Fruit fly (Drosophila melanogaster) whole organism, adult: Measurements from ENCODE around the gene CG15498.

Source experiments
- CG11617 ChIP-seq: fragments of 200-800 bp; sonication (Bioruptor generic); optimal IDR thresholded peaks from 2 replicates; lab custom pipeline; 2017; ENCODE audit warnings: mild to moderate bottlenecking, missing biosample characterization, missing genetic modification reagents, missing genetic modification characterization
- CG12768 ChIP-seq: fragments of 200-800 bp; sonication (Bioruptor generic); optimal IDR thresholded peaks from 2 replicates; lab custom pipeline; 2017; ENCODE audit warnings: missing biosample characterization, missing genetic modification characterization, mild to moderate bottlenecking, moderate library complexity, missing genetic modification reagents
- CG14711 ChIP-seq: fragments of 200-800 bp; sonication (Bioruptor generic); optimal IDR thresholded peaks from 2 replicates; lab custom pipeline; 2018; ENCODE audit warnings: missing biosample characterization, mild to moderate bottlenecking, missing genetic modification characterization, moderate library complexity
- CG1620 ChIP-seq: fragments of 200-800 bp; sonication (Bioruptor generic); optimal IDR thresholded peaks from 2 replicates; lab custom pipeline; 2016; ENCODE audit warnings: missing biosample characterization, missing genetic modification characterization
- CG33017 ChIP-seq: fragments of 200-800 bp; sonication (Bioruptor generic); optimal IDR thresholded peaks from 2 replicates; lab custom pipeline; 2018; ENCODE audit warnings: missing biosample characterization, mild to moderate bottlenecking, missing genetic modification characterization, moderate library complexity
- CG5204 ChIP-seq: fragments of 200-800 bp; sonication (Bioruptor generic); optimal IDR thresholded peaks from 2 replicates; lab custom pipeline; 2016; ENCODE audit warnings: missing biosample characterization, missing genetic modification characterization
- CG7045 ChIP-seq: fragments of 200-800 bp; sonication (Bioruptor generic); optimal IDR thresholded peaks from 2 replicates; lab custom pipeline; 2017; ENCODE audit warnings: missing biosample characterization, mild to moderate bottlenecking, missing genetic modification characterization
- CG7101 ChIP-seq: fragments of 200-800 bp; sonication (Bioruptor generic); optimal IDR thresholded peaks from 2 replicates; lab custom pipeline; 2018; ENCODE audit warnings: missing biosample characterization, mild to moderate bottlenecking, missing genetic modification characterization, moderate library complexity
- Clk ChIP-seq: fragments of 200-800 bp; sonication (Bioruptor generic); optimal IDR thresholded peaks from 2 replicates; lab custom pipeline; 2017; ENCODE audit warnings: missing biosample characterization, missing genetic modification characterization
- Crg-1 ChIP-seq: fragments of 200-800 bp; sonication (Bioruptor generic); optimal IDR thresholded peaks from 2 replicates; lab custom pipeline; 2016; ENCODE audit warnings: missing biosample characterization, missing genetic modification characterization
- Hr96 ChIP-seq: fragments of 200-800 bp; sonication (Bioruptor generic); optimal IDR thresholded peaks from 2 replicates; lab custom pipeline; 2016; ENCODE audit warnings: missing biosample characterization, missing genetic modification characterization
- Mnt ChIP-seq: fragments of 200-800 bp; sonication (Bioruptor generic); optimal IDR thresholded peaks from 2 replicates; lab custom pipeline; 2016; ENCODE audit warnings: missing biosample characterization, mild to moderate bottlenecking, missing genetic modification characterization
- bab1 ChIP-seq: fragments of 200-800 bp; sonication (Bioruptor generic); optimal IDR thresholded peaks from 3 replicates; lab custom pipeline; 2019; ENCODE audit warnings: missing biosample characterization, mild to moderate bottlenecking, missing genetic modification characterization, moderate library complexity
- cic ChIP-seq: fragments of 200-800 bp; sonication (Bioruptor generic); optimal IDR thresholded peaks from 2 replicates; lab custom pipeline; 2017; ENCODE audit warnings: missing biosample characterization, mild to moderate bottlenecking, missing genetic modification characterization, moderate library complexity
- cnc ChIP-seq, 2 experiments: fragments of >200 bp; optimal IDR thresholded peaks; 2 replicates each; lab custom pipeline; 2017
- kay ChIP-seq: fragments of 200-800 bp; sonication (Bioruptor generic); peaks from one replicate; lab custom pipeline; 2016; ENCODE audit warnings: missing biosample characterization, missing genetic modification characterization, borderline replicate concordance
- ovo ChIP-seq: fragments of 200-800 bp; sonication (Bioruptor generic); optimal IDR thresholded peaks from 2 replicates; lab custom pipeline; 2016; ENCODE audit warnings: missing biosample characterization, missing genetic modification characterization
- pad ChIP-seq: fragments of 200-800 bp; sonication (Bioruptor generic); optimal IDR thresholded peaks from 3 replicates; lab custom pipeline; 2017; ENCODE audit warnings: missing biosample characterization, missing genetic modification characterization, mild to moderate bottlenecking, moderate library complexity, missing genetic modification reagents
- tj ChIP-seq: fragments of 200-800 bp; sonication (Bioruptor generic); optimal IDR thresholded peaks from 3 replicates; lab custom pipeline; 2017; ENCODE audit warnings: missing biosample characterization, mild to moderate bottlenecking, missing genetic modification characterization, moderate library complexity
- toe ChIP-seq: fragments of 200-800 bp; sonication (Bioruptor generic); optimal IDR thresholded peaks from 2 replicates; lab custom pipeline; 2016; ENCODE audit warnings: missing biosample characterization, missing genetic modification characterization

The CG15498 gene

dm6 chr3R:21593735-21594345 lies 24.9 kb upstream of the CG15498 start:
- TF ChIP-seq CG11617 (GFP tag; lab: Kevin White, UChicago) (no peak), pad (GFP tag; lab: Kevin White, UChicago) (peak; percentile 79)

DNA sequence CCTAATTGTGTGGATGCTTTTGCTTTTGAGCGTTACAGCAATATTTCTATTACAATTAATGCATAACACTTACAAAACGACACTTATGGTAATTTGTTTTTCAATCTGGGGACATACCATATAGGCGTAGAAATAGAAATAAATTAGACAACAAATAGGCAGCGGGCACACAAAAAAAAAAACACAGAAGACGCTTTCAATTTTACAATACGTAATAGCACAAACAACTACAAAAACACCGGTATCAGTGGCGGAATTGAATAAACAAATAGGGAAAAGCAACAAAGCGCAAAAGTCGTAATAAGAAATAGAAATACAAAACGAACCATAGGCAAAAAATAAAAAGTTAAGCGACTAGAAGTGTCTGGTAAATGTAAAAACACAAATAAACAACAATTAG lies 24.1 kb upstream of the CG15498 start:
- TF ChIP-seq CG5204 (GFP tag; lab: Kevin White, UChicago): no peak
- TF ChIP-seq kay: peak; percentile 85
- no peak for TF ChIP-seq CG12768 (GFP tag; lab: Kevin White, UChicago)
- no peak for TF ChIP-seq Clk (GFP tag; lab: Kevin White, UChicago)
- TF ChIP-seq pad (GFP tag; lab: Kevin White, UChicago): no peak
- TF ChIP-seq cic (GFP tag; lab: Kevin White, UChicago): peak; percentile 51

- no peak for TF ChIP-seq Mnt (GFP tag; lab: Kevin White, UChicago)
- TF ChIP-seq cic (GFP tag; lab: Kevin White, UChicago): peak; percentile 20
- no peak for TF ChIP-seq ovo (GFP tag; lab: Kevin White, UChicago)
- TF ChIP-seq bab1 (GFP tag; lab: Kevin White, UChicago): no peak
These were observed 23.0 kb upstream of the CG15498 start for dm6 chr3R:21591962-21592361.

- TF ChIP-seq CG1620 (GFP tag; lab: Kevin White, UChicago): no peak
- TF ChIP-seq Crg-1: no peak
- TF ChIP-seq cnc (optimal IDR thresholded peaks at IDR 0.05; lab: Kevin White, UChicago): no peak
- no peak for TF ChIP-seq CG7045
- TF ChIP-seq ovo (GFP tag; lab: Kevin White, UChicago): no peak
- TF ChIP-seq tj (GFP tag; lab: Kevin White, UChicago): no peak
- TF ChIP-seq CG14711 (tag; lab: Kevin White, UChicago): no peak
- no peak for TF ChIP-seq CG12768 (GFP tag; lab: Kevin White, UChicago)
- no peak for TF ChIP-seq CG11617 (GFP tag; lab: Kevin White, UChicago)
- no peak for TF ChIP-seq kay
- TF ChIP-seq CG33017: no peak
- TF ChIP-seq toe: no peak
- no peak for TF ChIP-seq bab1 (GFP tag; lab: Kevin White, UChicago)
- TF ChIP-seq CG5204 (GFP tag; lab: Kevin White, UChicago): no peak
These were observed 22.4 kb upstream of the CG15498 start for dm6 chr3R:21591370-21591743.

- TF ChIP-seq cic (GFP tag; lab: Kevin White, UChicago): peak; percentile 97
- peak; percentile 92 for TF ChIP-seq Clk (GFP tag; lab: Kevin White, UChicago)
- TF ChIP-seq CG5204 (GFP tag; lab: Kevin White, UChicago): peak; percentile 89
- no peak for TF ChIP-seq cnc (optimal IDR thresholded peaks at IDR 0.05; lab: Kevin White, UChicago)
- TF ChIP-seq CG7045: peak; percentile 93
- peak; percentile 99 for TF ChIP-seq ovo (GFP tag; lab: Kevin White, UChicago)
- TF ChIP-seq CG11617 (GFP tag; lab: Kevin White, UChicago): peak; percentile 93
- peak; percentile 91 for TF ChIP-seq Mnt (GFP tag; lab: Kevin White, UChicago)
- TF ChIP-seq tj (GFP tag; lab: Kevin White, UChicago): peak; percentile 38
- peak; percentile 71 for TF ChIP-seq CG14711 (tag; lab: Kevin White, UChicago)
- no peak for TF ChIP-seq bab1 (GFP tag; lab: Kevin White, UChicago)
- peak; percentile 97 for TF ChIP-seq CG12768 (GFP tag; lab: Kevin White, UChicago)
- TF ChIP-seq pad (GFP tag; lab: Kevin White, UChicago): peak; percentile 87
- peak; percentile 97 for TF ChIP-seq CG1620 (GFP tag; lab: Kevin White, UChicago)
- TF ChIP-seq Hr96 (GFP tag; lab: Kevin White, UChicago): peak; percentile 93
- peak; percentile 93 for TF ChIP-seq CG7101
- peak; percentile 97 for TF ChIP-seq kay
- peak; percentile 99 for TF ChIP-seq Crg-1
- peak; percentile 80 for TF ChIP-seq CG33017
- TF ChIP-seq toe: peak; percentile 93
These were observed 21.9 kb upstream of the CG15498 start for dm6 chr3R:21590677-21591369.

DNA sequence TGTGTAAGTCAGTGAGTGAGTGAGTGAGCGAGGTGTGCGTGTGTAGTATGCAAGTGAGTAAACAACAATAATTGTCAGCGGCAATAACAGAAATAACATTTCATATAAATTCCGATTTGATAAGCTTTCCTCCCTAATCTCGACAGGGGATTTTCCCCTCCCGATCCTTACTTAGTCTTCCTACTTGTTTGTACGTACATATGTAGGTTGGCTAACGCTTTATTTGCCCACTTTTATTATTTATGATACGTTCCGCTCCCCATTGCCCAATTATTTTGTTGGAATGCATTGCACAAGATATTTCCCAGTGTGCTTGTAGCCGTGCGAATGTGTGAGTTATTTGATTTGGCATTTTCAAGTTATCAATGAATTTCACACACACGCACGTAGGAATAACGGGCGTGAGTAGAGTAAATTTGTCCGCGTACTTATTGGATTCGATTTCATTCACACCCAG lies 21.3 kb upstream of the CG15498 start:
- TF ChIP-seq cnc (optimal IDR thresholded peaks at IDR 0.05; lab: Kevin White, UChicago): no peak
- peak; percentile 89 for TF ChIP-seq cic (GFP tag; lab: Kevin White, UChicago)
- peak; percentile 75 for TF ChIP-seq kay

dm6 chr3R:21589500-21590202 lies 20.7 kb upstream of the CG15498 start:
- TF ChIP-seq Clk (GFP tag; lab: Kevin White, UChicago) (no peak), CG7045 (no peak), toe (no peak), Crg-1 (peak; percentile 29), cic (GFP tag; lab: Kevin White, UChicago) (peak; percentile 100), tj (GFP tag; lab: Kevin White, UChicago) (peak; percentile 1), CG33017 (peak; percentile 19), Hr96 (GFP tag; lab: Kevin White, UChicago) (no peak), Mnt (GFP tag; lab: Kevin White, UChicago) (peak; percentile 66)
